Fruit fly (Drosophila melanogaster) whole organism, adult: Measurements from ENCODE around the gene Cow.

Experiments used
- CG11617 ChIP-seq: fragments of 200-800 bp; sonication (Bioruptor generic); optimal IDR thresholded peaks from 2 replicates; lab custom pipeline; 2017; ENCODE audit warnings: mild to moderate bottlenecking, missing biosample characterization, missing genetic modification reagents, missing genetic modification characterization
- CG14711 ChIP-seq: fragments of 200-800 bp; sonication (Bioruptor generic); optimal IDR thresholded peaks from 2 replicates; lab custom pipeline; 2018; ENCODE audit warnings: missing biosample characterization, mild to moderate bottlenecking, missing genetic modification characterization, moderate library complexity
- CG1620 ChIP-seq: fragments of 200-800 bp; sonication (Bioruptor generic); optimal IDR thresholded peaks from 2 replicates; lab custom pipeline; 2016; ENCODE audit warnings: missing biosample characterization, missing genetic modification characterization
- CG33017 ChIP-seq: fragments of 200-800 bp; sonication (Bioruptor generic); optimal IDR thresholded peaks from 2 replicates; lab custom pipeline; 2018; ENCODE audit warnings: missing biosample characterization, mild to moderate bottlenecking, missing genetic modification characterization, moderate library complexity
- CG7045 ChIP-seq: fragments of 200-800 bp; sonication (Bioruptor generic); optimal IDR thresholded peaks from 2 replicates; lab custom pipeline; 2017; ENCODE audit warnings: missing biosample characterization, mild to moderate bottlenecking, missing genetic modification characterization
- Clk ChIP-seq: fragments of 200-800 bp; sonication (Bioruptor generic); optimal IDR thresholded peaks from 2 replicates; lab custom pipeline; 2017; ENCODE audit warnings: missing biosample characterization, missing genetic modification characterization
- Crg-1 ChIP-seq: fragments of 200-800 bp; sonication (Bioruptor generic); optimal IDR thresholded peaks from 2 replicates; lab custom pipeline; 2016; ENCODE audit warnings: missing biosample characterization, missing genetic modification characterization
- Hr96 ChIP-seq: fragments of 200-800 bp; sonication (Bioruptor generic); optimal IDR thresholded peaks from 2 replicates; lab custom pipeline; 2016; ENCODE audit warnings: missing biosample characterization, missing genetic modification characterization
- bab1 ChIP-seq: fragments of 200-800 bp; sonication (Bioruptor generic); optimal IDR thresholded peaks from 3 replicates; lab custom pipeline; 2019; ENCODE audit warnings: missing biosample characterization, mild to moderate bottlenecking, missing genetic modification characterization, moderate library complexity
- cic ChIP-seq: fragments of 200-800 bp; sonication (Bioruptor generic); optimal IDR thresholded peaks from 2 replicates; lab custom pipeline; 2017; ENCODE audit warnings: missing biosample characterization, mild to moderate bottlenecking, missing genetic modification characterization, moderate library complexity
- kay ChIP-seq: fragments of 200-800 bp; sonication (Bioruptor generic); peaks from one replicate; lab custom pipeline; 2016; ENCODE audit warnings: missing biosample characterization, missing genetic modification characterization, borderline replicate concordance
- ovo ChIP-seq: fragments of 200-800 bp; sonication (Bioruptor generic); optimal IDR thresholded peaks from 2 replicates; lab custom pipeline; 2016; ENCODE audit warnings: missing biosample characterization, missing genetic modification characterization
- pad ChIP-seq: fragments of 200-800 bp; sonication (Bioruptor generic); optimal IDR thresholded peaks from 3 replicates; lab custom pipeline; 2017; ENCODE audit warnings: missing biosample characterization, missing genetic modification characterization, mild to moderate bottlenecking, moderate library complexity, missing genetic modification reagents
- toe ChIP-seq: fragments of 200-800 bp; sonication (Bioruptor generic); optimal IDR thresholded peaks from 2 replicates; lab custom pipeline; 2016; ENCODE audit warnings: missing biosample characterization, missing genetic modification characterization

- TF ChIP-seq kay (GFP tag; lab: Kevin White, UChicago) (no peak), ovo (GFP tag; lab: Kevin White, UChicago) (no peak), Crg-1 (peak; percentile 0), pad (GFP tag; lab: Kevin White, UChicago) (no peak), toe (GFP tag; lab: Kevin White, UChicago) (no peak), CG7045 (GFP tag; lab: Kevin White, UChicago) (no peak), CG11617 (peak; percentile 9), cic (GFP tag; lab: Kevin White, UChicago) (no peak), CG14711 (tag; lab: Kevin White, UChicago) (peak; percentile 58), bab1 (GFP tag; lab: Kevin White, UChicago) (no peak), Clk (GFP tag; lab: Kevin White, UChicago) (no peak), CG1620 (GFP tag; lab: Kevin White, UChicago) (no peak), CG33017 (tag; lab: Kevin White, UChicago) (peak; percentile 10), Hr96 (GFP tag; lab: Kevin White, UChicago) (no peak)
Measured at dm6 chr3R:23061209-23061608, 51.3 kb downstream of the Cow start, which contains the start of the genes sav and Ublcp1.
